Worm (Caenorhabditis elegans) whole organism, late embryonic: ENCODE data around the gene srh-56.

Experiments
- C38D4.7 ChIP-seq: fragments of 200-800 bp; sonication (Bioruptor generic); optimal IDR thresholded peaks from 2 replicates; lab custom pipeline; 2018; ENCODE audit warnings: mild to moderate bottlenecking, missing genetic modification characterization, moderate library complexity, missing compliant biosample characterization
- F13H6.1 ChIP-seq: sonication (generic microtip); optimal IDR thresholded peaks from 2 replicates; lab custom pipeline; 2016; ENCODE audit warnings: missing genetic modification characterization, missing compliant biosample characterization
- ceh-14 ChIP-seq: sonication (generic microtip); optimal IDR thresholded peaks from 2 replicates; lab custom pipeline; 2016; ENCODE audit warnings: missing genotype, missing genetic modification characterization, missing compliant biosample characterization
- ceh-18 ChIP-seq: sonication (generic microtip); optimal IDR thresholded peaks from 2 replicates; lab custom pipeline; 2016; ENCODE audit warnings: missing genetic modification characterization, missing compliant biosample characterization
- ceh-19 ChIP-seq: fragments of 200-800 bp; sonication (Bioruptor generic); optimal IDR thresholded peaks from 2 replicates; lab custom pipeline; 2018; ENCODE audit warnings: mild to moderate bottlenecking, missing genetic modification characterization, missing compliant biosample characterization
- ceh-2 ChIP-seq: sonication (generic microtip); optimal IDR thresholded peaks from 2 replicates; lab custom pipeline; 2016; ENCODE audit warnings: missing genotype, missing genetic modification characterization, missing compliant biosample characterization
- ceh-22 ChIP-seq: sonication (generic microtip); optimal IDR thresholded peaks from 2 replicates; lab custom pipeline; 2017; ENCODE audit warnings: missing biosample characterization, missing genetic modification characterization
- ceh-31 ChIP-seq: sonication (generic microtip); optimal IDR thresholded peaks from 2 replicates; lab custom pipeline; 2016; ENCODE audit warnings: missing genetic modification characterization, missing compliant biosample characterization
- ceh-45 ChIP-seq: fragments of 200-800 bp; sonication (Bioruptor generic); IDR thresholded peaks from 2 replicates; pipeline ENCODE4 v1.3.6; 2022; ENCODE audit warnings: missing genetic modification reagents, missing genetic modification characterization, missing compliant biosample characterization
- ceh-6 ChIP-seq: fragments of 200-800 bp; sonication (Bioruptor generic); optimal IDR thresholded peaks from 2 replicates; lab custom pipeline; 2018; ENCODE audit warnings: mild to moderate bottlenecking, missing genetic modification characterization, missing compliant biosample characterization
- ceh-9 ChIP-seq: sonication (generic microtip); optimal IDR thresholded peaks from 2 replicates; lab custom pipeline; 2016; ENCODE audit warnings: mild to moderate bottlenecking, missing genetic modification characterization, inconsistent platforms, missing compliant biosample characterization
- che-1 ChIP-seq: sonication (generic microtip); optimal IDR thresholded peaks from 2 replicates; lab custom pipeline; 2016; ENCODE audit warnings: mild to moderate bottlenecking, missing genetic modification characterization, missing compliant biosample characterization
- dve-1 ChIP-seq: sonication (generic microtip); optimal IDR thresholded peaks from 2 replicates; lab custom pipeline; 2017; ENCODE audit warnings: antibody characterized with exemption, mild to moderate bottlenecking, missing genetic modification characterization, missing compliant biosample characterization
- elt-2 ChIP-seq: sonication (generic microtip); optimal IDR thresholded peaks from 2 replicates; lab custom pipeline; 2016; ENCODE audit warnings: missing genetic modification reagents, missing genetic modification characterization, missing compliant biosample characterization
- elt-4 ChIP-seq: sonication (generic microtip); optimal IDR thresholded peaks from 2 replicates; lab custom pipeline; 2016; ENCODE audit warnings: missing genetic modification characterization, missing compliant biosample characterization
- ets-4 ChIP-seq: sonication (generic microtip); optimal IDR thresholded peaks from 2 replicates; lab custom pipeline; 2016; ENCODE audit warnings: missing genetic modification characterization, missing compliant biosample characterization
- eyg-1 ChIP-seq: sonication (generic microtip); optimal IDR thresholded peaks from 2 replicates; lab custom pipeline; 2016; ENCODE audit warnings: missing genotype, missing genetic modification characterization, missing compliant biosample characterization
- fkh-10 ChIP-seq: fragments of 150-350 bp; optimal IDR thresholded peaks from 2 replicates; lab custom pipeline; 2014; ENCODE audit warnings: missing biosample characterization, missing genetic modification reagents, missing genetic modification characterization
- fkh-6 ChIP-seq: sonication (generic microtip); optimal IDR thresholded peaks from 2 replicates; lab custom pipeline; 2016; ENCODE audit warnings: missing genetic modification characterization, missing compliant biosample characterization
- hlh-15 ChIP-seq: sonication (generic microtip); optimal IDR thresholded peaks from 2 replicates; lab custom pipeline; 2016; ENCODE audit warnings: missing genetic modification characterization, missing compliant biosample characterization
- lin-11 ChIP-seq: fragments of 200-800 bp; sonication (Bioruptor generic); optimal IDR thresholded peaks from 2 replicates; lab custom pipeline; 2018; ENCODE audit warnings: mild to moderate bottlenecking, missing genetic modification characterization, missing compliant biosample characterization
- nfya-1 ChIP-seq: sonication (generic microtip); optimal IDR thresholded peaks from 2 replicates; lab custom pipeline; 2017; ENCODE audit warnings: missing genetic modification characterization, mild to moderate bottlenecking, missing compliant biosample characterization, antibody characterized with exemption, moderate library complexity
- odd-2 ChIP-seq: sonication (generic microtip); optimal IDR thresholded peaks from 2 replicates; lab custom pipeline; 2017; ENCODE audit warnings: antibody characterized with exemption, mild to moderate bottlenecking, missing genetic modification characterization, missing compliant biosample characterization
- pag-3 ChIP-seq: sonication (generic microtip); optimal IDR thresholded peaks from 2 replicates; lab custom pipeline; 2016; ENCODE audit warnings: missing compliant biosample characterization, missing genetic modification characterization, borderline replicate concordance
- pax-1 ChIP-seq: fragments of 150-350 bp; optimal IDR thresholded peaks from 2 replicates; lab custom pipeline; 2014; ENCODE audit warnings: missing biosample characterization, missing genetic modification characterization
- pqm-1 ChIP-seq: sonication (generic microtip); optimal IDR thresholded peaks from 2 replicates; lab custom pipeline; 2016; ENCODE audit warnings: missing genetic modification characterization, missing compliant biosample characterization
- pros-1 ChIP-seq: fragments of 150-350 bp; optimal IDR thresholded peaks from 2 replicates; lab custom pipeline; 2014; ENCODE audit warnings: missing biosample characterization, missing genetic modification reagents, missing genetic modification characterization
- ref-2 ChIP-seq: sonication (generic microtip); optimal IDR thresholded peaks from 2 replicates; lab custom pipeline; 2016; ENCODE audit warnings: missing genetic modification characterization, missing compliant biosample characterization
- rnt-1 ChIP-seq: sonication (generic microtip); optimal IDR thresholded peaks from 2 replicates; lab custom pipeline; 2016; ENCODE audit warnings: missing genetic modification characterization, missing compliant biosample characterization
- sdc-2 ChIP-seq: sonication (generic microtip); optimal IDR thresholded peaks from 2 replicates; lab custom pipeline; 2016; ENCODE audit warnings: missing genotype, missing genetic modification characterization, missing compliant biosample characterization
- sox-4 ChIP-seq: sonication (generic microtip); optimal IDR thresholded peaks from 2 replicates; lab custom pipeline; 2017; ENCODE audit warnings: mild to moderate bottlenecking, missing genetic modification characterization, inconsistent platforms, missing compliant biosample characterization
- unc-86 ChIP-seq: sonication (generic microtip); optimal IDR thresholded peaks from 2 replicates; lab custom pipeline; 2016; ENCODE audit warnings: missing genetic modification characterization, missing compliant biosample characterization
- zip-5 ChIP-seq: sonication (generic microtip); optimal IDR thresholded peaks from 2 replicates; lab custom pipeline; 2016; ENCODE audit warnings: missing genetic modification characterization, missing compliant biosample characterization

srh-56 gene

ce11 chrV:2771560-2771959 lies at the start of gene srh-56:
Gene srh-56 (plus strand): TSS chrV:2771860.
- TF ChIP-seq pros-1 (tag; lab: Kevin White, UChicago) (no peak), elt-2 (tag; lab: Kevin White, UChicago) (no peak), nfya-1 (tag; lab: Kevin White, UChicago) (no peak), fkh-6 (tag; lab: Kevin White, UChicago) (no peak), unc-86 (tag; lab: Kevin White, UChicago) (no peak), sox-4 (tag; lab: Kevin White, UChicago) (no peak), F13H6.1 (tag; lab: Kevin White, UChicago) (no peak)
- TF ChIP-seq, all 69 proteins: peak for 0

DNA sequence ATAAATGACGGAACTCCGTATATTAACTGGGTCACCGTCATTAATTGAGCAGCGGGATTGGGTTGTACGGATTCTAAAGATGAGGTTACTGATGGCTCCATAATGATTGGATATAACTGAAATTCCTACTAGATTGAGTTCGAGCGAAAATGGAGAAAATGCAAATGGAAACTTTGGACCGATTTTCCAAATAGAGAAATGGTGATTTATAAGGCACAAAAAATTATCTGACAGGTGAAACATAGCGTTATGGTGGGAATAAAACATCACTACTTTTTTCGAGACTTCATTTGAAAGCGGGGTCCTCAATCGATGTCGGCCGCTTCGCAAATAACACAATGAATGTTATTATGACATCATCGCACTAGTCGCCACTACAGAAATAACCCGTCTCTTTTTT lies 49.1 kb upstream of the srh-56 start, which contains the start of gene srg-60:
TSS of gene srg-60 (minus strand) at position 101 of the 400 bp plus-strand sequence.
- TF ChIP-seq ceh-2 = no peak
- no peak for TF ChIP-seq elt-4 (tag; lab: Kevin White, UChicago)
- TF ChIP-seq ceh-45 (GFP tag; lab: Robert Waterston, UW) = no peak
- TF ChIP-seq elt-2 (tag; lab: Kevin White, UChicago) = no peak
- TF ChIP-seq dve-1 = no peak
- TF ChIP-seq ceh-31 (tag; lab: Kevin White, UChicago) = no peak
- TF ChIP-seq eyg-1 (tag; lab: Kevin White, UChicago) = no peak
- no peak for TF ChIP-seq F13H6.1 (tag; lab: Kevin White, UChicago)
- no peak for TF ChIP-seq ceh-14 (tag; lab: Kevin White, UChicago)
- no peak for TF ChIP-seq ceh-18 (tag; lab: Kevin White, UChicago)
- no peak for TF ChIP-seq fkh-10 (GFP tag; lab: Kevin White, UChicago)
- TF ChIP-seq pqm-1 (tag; lab: Kevin White, UChicago) = no peak
- TF ChIP-seq ceh-19 (GFP tag; lab: Kevin White, UChicago) = no peak
- no peak for TF ChIP-seq pag-3 (tag; lab: Kevin White, UChicago)
- TF ChIP-seq fkh-6 (tag; lab: Kevin White, UChicago) = no peak

DNA sequence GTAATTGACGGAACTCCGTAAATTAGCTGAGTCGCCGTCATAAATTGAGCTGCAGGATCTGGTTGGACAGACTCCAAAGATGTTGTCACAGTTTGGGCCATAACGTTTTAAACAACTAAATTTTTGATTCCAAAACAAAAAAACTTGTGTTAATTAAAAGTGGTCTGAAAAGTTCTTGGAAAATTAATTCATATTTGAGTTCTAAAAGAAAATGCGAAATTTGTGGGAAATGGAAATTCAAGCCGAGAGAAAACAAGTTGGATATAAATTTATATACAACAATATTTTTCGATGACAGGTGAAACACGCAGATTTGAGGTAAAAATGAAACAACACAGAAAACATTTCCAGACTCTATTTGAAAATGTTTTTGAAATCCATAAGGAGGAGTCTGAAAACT lies 46.4 kb upstream of the srh-56 start, which contains the start of gene srg-59:
TSS of gene srg-59 (minus strand) at position 101 of the 400 bp plus-strand sequence.
- TF ChIP-seq sdc-2 (tag; lab: Kevin White, UChicago) (no peak), ets-4 (tag; lab: Kevin White, UChicago) (no peak), hlh-15 (tag; lab: Kevin White, UChicago) (no peak), ceh-9 (tag; lab: Kevin White, UChicago) (no peak), odd-2 (tag; lab: Kevin White, UChicago) (no peak), che-1 (no peak), ceh-45 (GFP tag; lab: Robert Waterston, UW) (no peak), pros-1 (tag; lab: Kevin White, UChicago) (no peak), elt-2 (tag; lab: Kevin White, UChicago) (no peak), eyg-1 (tag; lab: Kevin White, UChicago) (no peak)

DNA sequence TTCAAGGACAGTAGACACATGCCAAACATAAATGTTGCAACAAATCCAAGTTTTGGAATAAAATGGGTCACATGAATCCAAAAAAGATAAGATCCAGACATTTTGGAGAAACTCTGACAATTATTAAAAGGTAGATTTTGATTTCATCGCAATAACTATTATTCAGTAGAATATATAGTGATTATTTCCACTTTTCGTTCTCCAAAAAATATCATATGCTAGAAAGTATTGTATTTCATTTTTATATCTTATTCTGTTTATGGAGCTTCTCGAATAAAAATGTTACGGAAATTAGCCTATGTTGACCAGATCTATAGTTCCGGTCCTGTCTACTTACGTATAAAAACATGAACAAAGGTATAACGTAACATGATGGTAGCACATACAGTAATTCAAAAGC lies 44.6 kb upstream of the srh-56 start, which contains the start of gene str-13:
TSS of gene str-13 (minus strand) at position 101 of the 400 bp plus-strand sequence.
- TF ChIP-seq F13H6.1 (tag; lab: Kevin White, UChicago) = no peak
- TF ChIP-seq ceh-19 (GFP tag; lab: Kevin White, UChicago) = no peak
- TF ChIP-seq lin-11 (tag; lab: Kevin White, UChicago) = no peak
- no peak for TF ChIP-seq fkh-10 (GFP tag; lab: Kevin White, UChicago)
- TF ChIP-seq pax-1 = no peak
- no peak for TF ChIP-seq ceh-22 (tag; lab: Kevin White, UChicago)
- TF ChIP-seq rnt-1 = no peak
- no peak for TF ChIP-seq ref-2
- TF ChIP-seq ceh-6 (GFP tag; lab: Kevin White, UChicago) = no peak

ce11 chrV:2728236-2728635 lies 43.4 kb upstream of the srh-56 start, which contains the start of gene str-33:
Gene str-33 (plus strand): TSS chrV:2728536.
- no peak for TF ChIP-seq lin-11 (tag; lab: Kevin White, UChicago)
- TF ChIP-seq zip-5 (tag; lab: Kevin White, UChicago) = no peak
- no peak for TF ChIP-seq C38D4.7
- TF ChIP-seq pax-1 = no peak
